Fruit fly (Drosophila melanogaster) whole organism, embryonic: Measurements from ENCODE around the gene Rab30.

ENCODE experiments used
- Blimp-1 ChIP-seq: fragments of 200-800 bp; sonication (Bioruptor generic); optimal IDR thresholded peaks from 3 replicates; lab custom pipeline; 2018; ENCODE audit warnings: missing biosample characterization, missing genetic modification characterization, mild to moderate bottlenecking, moderate library complexity, missing genetic modification reagents
- CG10274 ChIP-seq: fragments of 200-800 bp; sonication (Bioruptor generic); optimal IDR thresholded peaks from 3 replicates; lab custom pipeline; 2017; ENCODE audit warnings: missing biosample characterization, mild to moderate bottlenecking, missing genetic modification characterization
- CG11085 ChIP-seq: fragments of 200-800 bp; sonication (Bioruptor generic); IDR thresholded peaks from 2 replicates; pipeline ENCODE4 v1.3.6; 2022; ENCODE audit warnings: missing biosample characterization, missing genetic modification characterization
- CG12071 ChIP-seq: fragments of 200-800 bp; sonication (Bioruptor generic); optimal IDR thresholded peaks from 3 replicates; lab custom pipeline; 2018; ENCODE audit warnings: missing biosample characterization, mild to moderate bottlenecking, missing genetic modification characterization
- CG13775 ChIP-seq: fragments of 200-800 bp; sonication (Bioruptor generic); optimal IDR thresholded peaks from 3 replicates; lab custom pipeline; 2017; ENCODE audit warnings: missing biosample characterization, mild to moderate bottlenecking, missing genetic modification characterization
- CG1602 ChIP-seq: fragments of 200-800 bp; sonication (Bioruptor generic); optimal IDR thresholded peaks from 3 replicates; lab custom pipeline; 2016; ENCODE audit warnings: missing biosample characterization, missing genetic modification characterization
- CG17328 ChIP-seq: fragments of 200-800 bp; sonication (Bioruptor generic); IDR thresholded peaks from 2 replicates; pipeline ENCODE4 v1.3.6; 2022; ENCODE audit warnings: missing biosample characterization, missing genetic modification characterization
- CG1792 ChIP-seq: fragments of 200-800 bp; sonication (Bioruptor generic); optimal IDR thresholded peaks from 2 replicates; lab custom pipeline; 2016; ENCODE audit warnings: missing biosample characterization, missing genetic modification characterization
- CG18011 ChIP-seq: fragments of 200-800 bp; sonication (Bioruptor generic); optimal IDR thresholded peaks from 2 replicates; lab custom pipeline; 2017; ENCODE audit warnings: missing biosample characterization, missing genetic modification characterization, mild to moderate bottlenecking, moderate library complexity, missing genotype
- CG2889 ChIP-seq: fragments of 200-800 bp; sonication (Bioruptor generic); IDR thresholded peaks from 3 replicates; pipeline ENCODE4 v1.3.6; 2022; ENCODE audit warnings: missing biosample characterization, missing genetic modification characterization
- CG3995 ChIP-seq: fragments of 200-800 bp; sonication (Bioruptor generic); optimal IDR thresholded peaks from 3 replicates; lab custom pipeline; 2016; ENCODE audit warnings: missing biosample characterization, missing genetic modification characterization
- CG4404 ChIP-seq: fragments of 200-800 bp; sonication (Bioruptor generic); IDR thresholded peaks from 2 replicates; pipeline ENCODE4 v1.3.6; 2022; ENCODE audit warnings: missing biosample characterization, missing genetic modification characterization
- CG5180 ChIP-seq: fragments of 200-800 bp; sonication (Bioruptor generic); optimal IDR thresholded peaks from 3 replicates; lab custom pipeline; 2017; ENCODE audit warnings: missing biosample characterization, missing genetic modification characterization, mild to moderate bottlenecking, moderate library complexity, missing genetic modification reagents
- CG5953 ChIP-seq: fragments of 200-800 bp; sonication (Bioruptor generic); IDR thresholded peaks from 2 replicates; pipeline ENCODE4 v1.3.6; 2022; ENCODE audit warnings: missing biosample characterization, missing genetic modification characterization
- CG6272 ChIP-seq: fragments of 200-800 bp; sonication (Bioruptor generic); IDR thresholded peaks from 2 replicates; pipeline ENCODE4 v1.3.6; 2022; ENCODE audit warnings: missing biosample characterization, missing genetic modification characterization
- CG6689 ChIP-seq: fragments of 200-800 bp; sonication (Bioruptor generic); IDR thresholded peaks from 2 replicates; pipeline ENCODE4 v1.3.6; 2022; ENCODE audit warnings: missing biosample characterization, missing genetic modification characterization
- CG6765 ChIP-seq: fragments of 200-800 bp; sonication (Bioruptor generic); optimal IDR thresholded peaks from 3 replicates; lab custom pipeline; 2017; ENCODE audit warnings: missing biosample characterization, mild to moderate bottlenecking, missing genetic modification characterization
- CG8089 ChIP-seq: fragments of 200-800 bp; sonication (Bioruptor generic); optimal IDR thresholded peaks from 3 replicates; lab custom pipeline; 2016; ENCODE audit warnings: missing biosample characterization, missing genetic modification characterization
- CG8478 ChIP-seq: fragments of >200 bp; optimal IDR thresholded peaks from 2 replicates; lab custom pipeline; 2018
- CG8924 ChIP-seq: fragments of 200-800 bp; optimal IDR thresholded peaks from 3 replicates; lab custom pipeline; 2019; ENCODE audit warnings: missing biosample characterization, mild to moderate bottlenecking, missing genetic modification characterization, moderate library complexity
- CG9932 ChIP-seq: fragments of 200-800 bp; sonication (Bioruptor generic); IDR thresholded peaks from 2 replicates; pipeline ENCODE4 v1.3.6; 2022; ENCODE audit warnings: missing biosample characterization, missing genetic modification characterization
- D ChIP-seq, 2 experiments: fragments of 200-800 bp in 1 of 2; fragments of >200 bp in 1 of 2; sonication (Bioruptor generic) in 1 of 2; optimal IDR thresholded peaks; 2 replicates in 1 of 2; 3 replicates in 1 of 2; lab custom pipeline; 2017; ENCODE audit warnings: mild to moderate bottlenecking in 1 of 2, missing biosample characterization in 1 of 2, missing genetic modification characterization in 1 of 2, missing genetic modification reagents in 1 of 2
- Dip2 ChIP-seq: fragments of 200-800 bp; sonication (Bioruptor generic); IDR thresholded peaks from 2 replicates; pipeline ENCODE4 v1.3.6; 2022; ENCODE audit warnings: missing biosample characterization, missing genetic modification characterization
- H2.0 ChIP-seq: fragments of 200-800 bp; sonication (Bioruptor generic); IDR thresholded peaks from 2 replicates; pipeline ENCODE4 v1.3.6; 2022; ENCODE audit warnings: missing biosample characterization, missing genetic modification characterization
- HLH3B ChIP-seq: fragments of 200-800 bp; sonication (Bioruptor generic); IDR thresholded peaks from 2 replicates; pipeline ENCODE4 v1.3.6; 2022; ENCODE audit warnings: missing biosample characterization, missing genetic modification characterization
- Kr ChIP-seq: fragments of 200-800 bp; sonication (Bioruptor generic); optimal IDR thresholded peaks from 2 replicates; lab custom pipeline; 2017; ENCODE audit warnings: missing biosample characterization, mild to moderate bottlenecking, missing genetic modification characterization
- NfI ChIP-seq: fragments of 200-800 bp; sonication (Bioruptor generic); optimal IDR thresholded peaks from 3 replicates; lab custom pipeline; 2018; ENCODE audit warnings: missing biosample characterization, mild to moderate bottlenecking, missing genetic modification characterization, moderate library complexity
- PHDP ChIP-seq: fragments of 200-800 bp; sonication (Bioruptor generic); optimal IDR thresholded peaks from 3 replicates; lab custom pipeline; 2018; ENCODE audit warnings: missing biosample characterization, mild to moderate bottlenecking, missing genetic modification characterization, moderate library complexity
- Rx ChIP-seq: fragments of 200-800 bp; sonication (Bioruptor generic); IDR thresholded peaks from 2 replicates; pipeline ENCODE4 v1.3.6; 2022; ENCODE audit warnings: missing biosample characterization, missing genetic modification characterization
- Sry-β ChIP-seq: fragments of 200-800 bp; sonication (Bioruptor generic); optimal IDR thresholded peaks from 2 replicates; lab custom pipeline; 2018; ENCODE audit warnings: missing biosample characterization, mild to moderate bottlenecking, missing genetic modification characterization, moderate library complexity
- Trl ChIP-seq, 3 experiments: fragments of >200 bp in 2 of 3; fragments of 200-800 bp in 1 of 3; sonication (Bioruptor generic) in 1 of 3; optimal IDR thresholded peaks; 2 replicates in 1 of 3; 3 replicates in 2 of 3; lab custom pipeline; 2016 to 2017; ENCODE audit warnings: missing biosample characterization in 1 of 3, missing genetic modification characterization in 1 of 3
- ap ChIP-seq: fragments of 200-800 bp; sonication (Bioruptor generic); IDR thresholded peaks from 2 replicates; pipeline ENCODE4 v1.3.6; 2022; ENCODE audit warnings: missing biosample characterization, missing genetic modification characterization
- bcd ChIP-seq: fragments of 200-800 bp; sonication (Bioruptor generic); optimal IDR thresholded peaks from 2 replicates; lab custom pipeline; 2017; ENCODE audit warnings: missing biosample characterization, mild to moderate bottlenecking, missing genetic modification characterization
- bigmax ChIP-seq: fragments of 200-800 bp; sonication (Bioruptor generic); optimal IDR thresholded peaks from 2 replicates; lab custom pipeline; 2018; ENCODE audit warnings: missing biosample characterization, mild to moderate bottlenecking, missing genetic modification characterization
- ewg ChIP-seq: fragments of 200-800 bp; sonication (Bioruptor generic); optimal IDR thresholded peaks from 3 replicates; lab custom pipeline; 2017; ENCODE audit warnings: mild to moderate bottlenecking, missing biosample characterization, missing genetic modification reagents, missing genetic modification characterization
- exex ChIP-seq: fragments of 200-800 bp; sonication (Bioruptor generic); optimal IDR thresholded peaks from 4 replicates; lab custom pipeline; 2018; ENCODE audit warnings: missing biosample characterization, mild to moderate bottlenecking, missing genetic modification characterization, moderate library complexity
- gcm2 ChIP-seq: fragments of 200-800 bp; sonication (Bioruptor generic); optimal IDR thresholded peaks from 2 replicates; lab custom pipeline; 2016; ENCODE audit warnings: missing biosample characterization, missing genetic modification characterization
- h ChIP-seq: fragments of >200 bp; optimal IDR thresholded peaks from 2 replicates; lab custom pipeline; 2017
- inv ChIP-seq: fragments of 200-800 bp; sonication (Bioruptor generic); IDR thresholded peaks from 2 replicates; pipeline ENCODE4 v1.3.6; 2022; ENCODE audit warnings: missing biosample characterization, missing genetic modification characterization; ENCODE audit not compliant: partially characterized antibody
- kay ChIP-seq: fragments of 200-800 bp; sonication (Bioruptor generic); optimal IDR thresholded peaks from 2 replicates; lab custom pipeline; 2016; ENCODE audit warnings: missing biosample characterization, missing genetic modification characterization
- odd ChIP-seq: fragments of 200-800 bp; sonication (Bioruptor generic); optimal IDR thresholded peaks from 2 replicates; lab custom pipeline; 2017; ENCODE audit warnings: missing biosample characterization, mild to moderate bottlenecking, missing genetic modification characterization
- p53 ChIP-seq: fragments of 200-800 bp; sonication (Bioruptor generic); optimal IDR thresholded peaks from 2 replicates; lab custom pipeline; 2016; ENCODE audit warnings: missing biosample characterization, missing genetic modification characterization
- peb ChIP-seq: fragments of 200-800 bp; sonication (Bioruptor generic); IDR thresholded peaks from 2 replicates; pipeline ENCODE4 v1.3.6; 2022; ENCODE audit warnings: missing biosample characterization, missing genetic modification characterization
- pita ChIP-seq: fragments of 200-800 bp; sonication (Bioruptor generic); optimal IDR thresholded peaks from 2 replicates; lab custom pipeline; 2017; ENCODE audit warnings: missing biosample characterization, mild to moderate bottlenecking, missing genetic modification characterization
- slp2 ChIP-seq: fragments of 200-800 bp; sonication (Bioruptor generic); optimal IDR thresholded peaks from 2 replicates; lab custom pipeline; 2016; ENCODE audit warnings: missing biosample characterization, missing genetic modification characterization
- sr ChIP-seq: fragments of 200-800 bp; sonication (Bioruptor generic); IDR thresholded peaks from 3 replicates; pipeline ENCODE4 v1.3.6; 2022; ENCODE audit warnings: missing biosample characterization, missing genetic modification characterization
- ttk ChIP-seq: fragments of 200-800 bp; sonication (Bioruptor generic); IDR thresholded peaks from 2 replicates; pipeline ENCODE4 v2.1.2; 2022; ENCODE audit warnings: missing biosample characterization, missing genetic modification characterization
- usp ChIP-seq: fragments of >200 bp; optimal IDR thresholded peaks from 2 replicates; lab custom pipeline; 2017; ENCODE audit warnings: missing biosample characterization, missing genetic modification characterization
- zen ChIP-seq: fragments of 200-800 bp; sonication (Bioruptor generic); optimal IDR thresholded peaks from 3 replicates; lab custom pipeline; 2018; ENCODE audit warnings: missing biosample characterization, mild to moderate bottlenecking, missing genetic modification characterization, moderate library complexity

Rab30 gene

DNA sequence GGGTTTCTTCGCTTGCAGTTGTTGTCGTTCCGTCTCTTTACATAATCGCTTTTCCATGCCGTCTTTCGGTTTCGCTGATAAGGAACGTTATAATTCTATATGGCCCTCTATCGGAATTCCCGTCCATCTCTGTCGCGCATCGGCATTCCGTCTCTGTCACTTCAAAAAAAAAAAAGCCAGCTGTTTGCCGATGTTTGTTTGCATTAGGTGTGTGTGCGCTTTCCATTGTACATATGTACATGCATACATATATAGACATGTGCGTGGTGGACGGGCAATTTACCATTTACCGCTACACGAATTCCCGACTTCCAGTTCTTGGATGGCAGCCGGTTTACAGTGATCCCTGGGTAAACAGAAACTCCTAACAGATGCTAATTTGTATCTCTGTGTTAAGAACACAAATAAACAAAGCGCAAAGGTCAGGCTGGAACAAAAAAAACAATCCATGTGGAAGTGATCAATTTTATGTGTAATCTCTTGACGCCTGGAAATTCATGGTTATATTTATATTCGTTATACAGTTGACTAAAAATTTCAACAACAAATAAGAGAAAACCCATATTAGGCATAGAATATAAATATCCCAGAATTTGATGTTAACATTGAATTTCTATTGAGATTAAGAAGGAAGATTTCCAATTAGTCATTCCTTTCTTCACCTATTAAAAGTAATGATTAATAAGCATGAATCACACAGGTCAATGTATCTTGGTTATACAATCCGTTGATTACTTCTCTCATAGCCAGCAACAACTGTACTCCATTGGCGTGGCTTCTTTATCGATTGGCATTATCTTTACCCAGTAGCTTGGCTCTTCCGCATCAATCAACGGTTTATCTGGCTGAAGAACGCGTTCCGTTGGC, 10.9 kb upstream of the Rab30 start (continued):
- TF ChIP-seq CG8924 (tag; lab: Kevin White, UChicago) (no peak), CG1792 (GFP tag; lab: Kevin White, UChicago) (peak; percentile 30), peb (GFP tag; lab: Robert Waterston, UW) (no peak), sr (peak; percentile 46; the same call in 1 of the 3 replicates), inv (GFP tag; lab: Robert Waterston, UW) (no peak), gcm2 (GFP tag; lab: Kevin White, UChicago) (no peak), D (optimal IDR thresholded peaks at IDR 0.05; lab: Kevin White, UChicago) (no peak), D (GFP tag; optimal IDR thresholded peaks at IDR 0.05; lab: Kevin White, UChicago) (peak; percentile 8), CG17328 (peak; percentile 42; the same call in 1 of the 2 replicates), CG6689 (GFP tag; lab: Robert Waterston, UW) (no peak), CG1602 (GFP tag; lab: Kevin White, UChicago) (no peak), bigmax (GFP tag; lab: Kevin White, UChicago) (no peak), CG8089 (GFP tag; lab: Kevin White, UChicago) (peak; percentile 54), NfI (no peak), bcd (no peak), CG10274 (GFP tag; lab: Kevin White, UChicago) (no peak), CG6272 (GFP tag; lab: Robert Waterston, UW) (no peak), Sry-β (GFP tag; lab: Kevin White, UChicago) (no peak), Trl (optimal IDR thresholded peaks at IDR 0.05; lab: Kevin White, UChicago) (no peak), Trl (GFP tag; optimal IDR thresholded peaks at IDR 0.05; lab: Kevin White, UChicago) (peak; percentile 17), p53 (GFP tag; lab: Kevin White, UChicago) (no peak), Blimp-1 (GFP tag; lab: Kevin White, UChicago) (peak; percentile 17), slp2 (no peak), odd (GFP tag; lab: Kevin White, UChicago) (peak; percentile 11), CG5953 (GFP tag; lab: Robert Waterston, UW) (0 out of 2 replicates have a peak, but pooled peaks have one; percentile 9), CG18011 (GFP tag; lab: Kevin White, UChicago) (no peak), CG12071 (GFP tag; lab: Kevin White, UChicago) (no peak), ttk (GFP tag; lab: Robert Waterston, UW) (no peak), CG8478 (no peak), Dip2 (GFP tag; lab: Robert Waterston, UW) (no peak), Kr (GFP tag; lab: Kevin White, UChicago) (peak; percentile 66), CG6765 (no peak), ewg (GFP tag; lab: Kevin White, UChicago) (peak; percentile 23), kay (GFP tag; lab: Kevin White, UChicago) (no peak), CG3995 (GFP tag; lab: Kevin White, UChicago) (no peak), usp (GFP tag; lab: Kevin White, UChicago) (no peak), Rx (GFP tag; lab: Robert Waterston, UW) (no peak), h (lab: Kevin White, UChicago) (no peak), ap (GFP tag; lab: Robert Waterston, UW) (no peak), CG11085 (GFP tag; lab: Robert Waterston, UW) (no peak), CG13775 (peak; percentile 6), PHDP (tag; lab: Kevin White, UChicago) (peak; percentile 15), CG2889 (GFP tag; lab: Robert Waterston, UW) (0 out of 3 replicates have a peak, but pooled peaks have one; percentile 51), CG4404 (GFP tag; lab: Robert Waterston, UW) (no peak), CG9932 (GFP tag; lab: Robert Waterston, UW) (no peak), CG5180 (GFP tag; lab: Kevin White, UChicago) (no peak), pita (no peak), zen (tag; lab: Kevin White, UChicago) (no peak), HLH3B (GFP tag; lab: Robert Waterston, UW) (0 out of 2 replicates have a peak, but pooled peaks have one; percentile 7), exex (tag; lab: Kevin White, UChicago) (no peak), H2.0 (GFP tag; lab: Robert Waterston, UW) (no peak)
